Fruit fly (Drosophila melanogaster) whole organism, pupa: ENCODE data around the gene Rcd2.

Experiments used
- CG10348 ChIP-seq: fragments of 200-800 bp; sonication (Bioruptor generic); IDR thresholded peaks from 2 replicates; pipeline ENCODE4 v1.3.6; 2022; ENCODE audit warnings: missing biosample characterization, missing genetic modification characterization
- CG12605 ChIP-seq: fragments of 200-800 bp; sonication (Bioruptor generic); IDR thresholded peaks from 2 replicates; pipeline ENCODE4 v1.3.6; 2022; ENCODE audit warnings: missing biosample characterization, missing genetic modification characterization
- CG13204 ChIP-seq: fragments of 200-800 bp; sonication (Bioruptor generic); optimal IDR thresholded peaks from 2 replicates; lab custom pipeline; 2018; ENCODE audit warnings: missing biosample characterization, mild to moderate bottlenecking, missing genetic modification characterization, moderate library complexity
- CG14655 ChIP-seq: fragments of 200-800 bp; sonication (Bioruptor generic); optimal IDR thresholded peaks from 3 replicates; lab custom pipeline; 2017; ENCODE audit warnings: mild to moderate bottlenecking, missing biosample characterization, missing genetic modification reagents, missing genetic modification characterization
- CG32121 ChIP-seq: fragments of 200-800 bp; sonication (Bioruptor generic); IDR thresholded peaks from 2 replicates; pipeline ENCODE4 v1.3.6; 2022; ENCODE audit warnings: missing biosample characterization, missing genetic modification characterization
- CG34367 ChIP-seq: fragments of 200-800 bp; sonication (Bioruptor generic); optimal IDR thresholded peaks from 2 replicates; lab custom pipeline; 2018; ENCODE audit warnings: missing biosample characterization, mild to moderate bottlenecking, missing genetic modification characterization
- CG4496 ChIP-seq: fragments of 200-800 bp; sonication (Bioruptor generic); IDR thresholded peaks from 3 replicates; pipeline ENCODE4 v1.3.6; 2022; ENCODE audit warnings: missing biosample characterization, missing genetic modification characterization
- D1 ChIP-seq: fragments of 200-800 bp; sonication (Bioruptor generic); optimal IDR thresholded peaks from 2 replicates; lab custom pipeline; 2018; ENCODE audit warnings: missing biosample characterization, mild to moderate bottlenecking, missing genetic modification characterization, moderate library complexity
- EcR ChIP-seq: fragments of 200-800 bp; sonication (Bioruptor generic); optimal IDR thresholded peaks from 3 replicates; lab custom pipeline; 2019; ENCODE audit warnings: missing biosample characterization, missing genetic modification characterization, mild to moderate bottlenecking, moderate library complexity, missing genetic modification reagents
- Pif1B ChIP-seq: fragments of 200-800 bp; sonication (Bioruptor generic); optimal IDR thresholded peaks from 3 replicates; lab custom pipeline; 2016; ENCODE audit warnings: missing biosample characterization, missing genetic modification characterization
- Snoo ChIP-seq: fragments of 200-800 bp; sonication (Bioruptor generic); optimal IDR thresholded peaks from 3 replicates; lab custom pipeline; 2017; ENCODE audit warnings: missing biosample characterization, mild to moderate bottlenecking, missing genetic modification characterization, inconsistent platforms
- fd96Ca ChIP-seq: fragments of 200-800 bp; sonication (Bioruptor generic); IDR thresholded peaks from 3 replicates; pipeline ENCODE4 v1.3.6; 2022; ENCODE audit warnings: missing biosample characterization, missing genetic modification characterization
- gl ChIP-seq: fragments of 200-800 bp; sonication (Bioruptor generic); optimal IDR thresholded peaks from 2 replicates; lab custom pipeline; 2018; ENCODE audit warnings: missing biosample characterization, mild to moderate bottlenecking, missing genetic modification characterization
- rn ChIP-seq: fragments of 200-800 bp; sonication (Bioruptor generic); IDR thresholded peaks from 2 replicates; pipeline ENCODE4 v1.3.6; 2022; ENCODE audit warnings: missing biosample characterization, missing genetic modification characterization

DNA sequence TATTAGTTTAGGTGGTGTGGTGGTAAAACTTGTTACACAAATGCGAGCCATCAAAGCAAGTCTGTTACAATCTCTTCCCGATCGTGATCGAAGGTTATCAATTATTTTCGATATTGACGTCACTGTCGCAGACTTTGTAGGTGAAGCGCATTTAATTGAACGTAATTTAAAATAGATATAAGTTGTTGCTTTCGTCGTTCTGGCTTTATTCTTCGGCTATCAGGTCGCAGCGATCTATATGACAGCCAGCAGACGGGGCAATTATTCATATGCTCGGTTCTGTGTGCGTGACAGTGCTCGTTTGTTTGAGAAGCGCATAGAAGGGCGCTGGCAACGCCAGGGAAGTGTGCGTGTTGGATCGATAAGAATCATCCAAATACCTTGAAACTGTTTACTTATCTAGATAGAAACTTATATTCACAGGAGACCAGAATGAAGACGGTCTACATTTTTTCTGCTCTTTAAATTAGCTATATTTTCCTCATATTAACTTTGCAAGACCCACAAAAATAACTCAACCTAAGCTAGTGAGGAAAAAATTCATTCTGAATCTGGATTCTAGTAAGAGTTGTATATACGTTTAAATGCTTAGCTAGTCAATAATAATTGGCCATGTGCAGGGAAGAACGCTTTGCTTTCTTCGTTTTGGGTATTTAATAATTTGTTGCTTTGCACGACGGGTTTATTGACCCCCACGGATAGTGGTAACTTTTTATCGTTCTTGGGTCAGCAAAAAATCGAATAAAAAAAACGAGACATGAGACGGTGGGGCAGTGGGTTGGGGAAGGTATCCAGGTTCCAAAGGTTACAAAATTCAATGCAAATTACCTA is 9.7 kb downstream of the Rcd2 start:
- TF ChIP-seq EcR (GFP tag; lab: Kevin White, UChicago), result no peak
- TF ChIP-seq CG32121 (GFP tag; lab: Robert Waterston, UW), result no peak
- no peak for TF ChIP-seq CG4496
- TF ChIP-seq Pif1B (GFP tag; lab: Kevin White, UChicago), result no peak
- no peak for TF ChIP-seq Snoo (tag; lab: Kevin White, UChicago)
- TF ChIP-seq CG10348 (GFP tag; lab: Robert Waterston, UW), result no peak
- TF ChIP-seq rn (GFP tag; lab: Robert Waterston, UW), result no peak
- TF ChIP-seq gl (tag; lab: Kevin White, UChicago), result no peak
- TF ChIP-seq CG13204 (GFP tag; lab: Kevin White, UChicago), result no peak
- TF ChIP-seq CG14655 (GFP tag; lab: Kevin White, UChicago), result no peak
- TF ChIP-seq CG12605 (GFP tag; lab: Robert Waterston, UW), result no peak
- no peak for TF ChIP-seq fd96Ca
- TF ChIP-seq CG34367 (tag; lab: Kevin White, UChicago), result no peak
- no peak for TF ChIP-seq D1 (tag; lab: Kevin White, UChicago)
